Fruit fly (Drosophila melanogaster): ENCODE data around the gene Caf1-180.
A peak's percentile ranks its signal among the peaks of the same experiment; 100 is the strongest.

The Caf1-180 gene

dm6 chrX:8616787-8617432 lies 10.8 kb upstream of the Caf1-180 start (continued):
- no peak for TF ChIP-seq CG11560 (tag; IDR thresholded peaks at IDR 0.05)
- TF ChIP-seq Awh (GFP tag; IDR thresholded peaks at IDR 0.05), result no peak
- TF ChIP-seq eve (GFP tag; optimal IDR thresholded peaks at IDR 0.05), result no peak
- TF ChIP-seq D19A (tag; optimal IDR thresholded peaks at IDR 0.05), result peak; percentile 96
- TF ChIP-seq CG6791 (GFP tag; IDR thresholded peaks at IDR 0.05; ENCODE audit: partially characterized antibody), result no peak
- TF ChIP-seq trem (tag; optimal IDR thresholded peaks at IDR 0.05), result no peak
- TF ChIP-seq dan (GFP tag; IDR thresholded peaks at IDR 0.05), result no peak
- TF ChIP-seq CG10543 (GFP tag; optimal IDR thresholded peaks at IDR 0.05), result no peak
- no peak for TF ChIP-seq schlank (tag; optimal IDR thresholded peaks at IDR 0.05)
- TF ChIP-seq CG12299 (tag; optimal IDR thresholded peaks at IDR 0.05), result no peak
- TF ChIP-seq oc (tag; optimal IDR thresholded peaks at IDR 0.05), result peak; percentile 79
- no peak for TF ChIP-seq B-H2 (GFP tag; optimal IDR thresholded peaks at IDR 0.05)
- TF ChIP-seq ind (GFP tag; optimal IDR thresholded peaks at IDR 0.05), result no peak
- no peak for TF ChIP-seq sisA (GFP tag; IDR thresholded peaks at IDR 0.05)
- TF ChIP-seq bsh (GFP tag; optimal IDR thresholded peaks at IDR 0.05), result peak in 1 of 2 experiments; percentile 14
- TF ChIP-seq CG12659 (GFP tag; optimal IDR thresholded peaks at IDR 0.05), result no peak
- no peak for TF ChIP-seq CG1529 (GFP tag; optimal IDR thresholded peaks at IDR 0.05)
- TF ChIP-seq Tbp (GFP tag; optimal IDR thresholded peaks at IDR 0.05), result no peak
- TF ChIP-seq CG2712 (tag; optimal IDR thresholded peaks at IDR 0.05), result peak; percentile 17
- no peak for TF ChIP-seq Max (GFP tag; optimal IDR thresholded peaks at IDR 0.05)
- TF ChIP-seq Med (GFP tag), result no peak
- no peak for TF ChIP-seq sd (tag; optimal IDR thresholded peaks at IDR 0.05)
- no peak for TF ChIP-seq btn (GFP tag; optimal IDR thresholded peaks at IDR 0.05)
- no peak for TF ChIP-seq CG1602 (GFP tag; optimal IDR thresholded peaks at IDR 0.05)
- TF ChIP-seq MESR4 (GFP tag; optimal IDR thresholded peaks at IDR 0.05), result no peak
- 0 out of 3 replicates have a peak, but pooled peaks have one; percentile 16 for TF ChIP-seq CG11456 (GFP tag; IDR thresholded peaks at IDR 0.05)
- TF ChIP-seq NfI (GFP tag; optimal IDR thresholded peaks at IDR 0.05), result no peak
- TF ChIP-seq ap (GFP tag; IDR thresholded peaks at IDR 0.05), result no peak
- TF ChIP-seq pum (GFP tag; optimal IDR thresholded peaks at IDR 0.05), result no peak
- no peak for TF ChIP-seq jing (GFP tag; optimal IDR thresholded peaks at IDR 0.05)
- no peak for TF ChIP-seq ham (GFP tag; IDR thresholded peaks at IDR 0.05)
- TF ChIP-seq Dll (GFP tag; IDR thresholded peaks at IDR 0.05; ENCODE audit: partially characterized antibody), result no peak
- no peak for TF ChIP-seq dysf (GFP tag; IDR thresholded peaks at IDR 0.05)
- no peak for TF ChIP-seq CG12071 (GFP tag; optimal IDR thresholded peaks at IDR 0.05)
- TF ChIP-seq CG17361 (GFP tag; IDR thresholded peaks at IDR 0.05), result 0 out of 3 replicates have a peak, but pooled peaks have one; percentile 34
- TF ChIP-seq inv (GFP tag; IDR thresholded peaks at IDR 0.05; ENCODE audit: partially characterized antibody), result no peak
- TF ChIP-seq CG2889 (GFP tag; IDR thresholded peaks at IDR 0.05), result no peak
- TF ChIP-seq NK7.1 (GFP tag; optimal IDR thresholded peaks at IDR 0.05), result no peak
- no peak for TF ChIP-seq Myb (GFP tag; optimal IDR thresholded peaks at IDR 0.05)
- no peak for TF ChIP-seq YL-1 (GFP tag; optimal IDR thresholded peaks at IDR 0.05)
- TF ChIP-seq nerfin-1 (tag; optimal IDR thresholded peaks at IDR 0.05), result no peak
- TF ChIP-seq otp (GFP tag; IDR thresholded peaks at IDR 0.05), result no peak
- TF ChIP-seq Chrac-16 (GFP tag; optimal IDR thresholded peaks at IDR 0.05), result no peak
- no peak for TF ChIP-seq dm (GFP tag; optimal IDR thresholded peaks at IDR 0.05)
- TF ChIP-seq CG16813 (GFP tag; IDR thresholded peaks at IDR 0.05; ENCODE audit: partially characterized antibody), result no peak
- no peak for TF ChIP-seq gcm (GFP tag; optimal IDR thresholded peaks at IDR 0.05)
- TF ChIP-seq bowl (GFP tag; IDR thresholded peaks at IDR 0.05), result no peak
- no peak for TF ChIP-seq CG18476 (GFP tag; optimal IDR thresholded peaks at IDR 0.05)
- no peak for TF ChIP-seq CG6765 (GFP tag; optimal IDR thresholded peaks at IDR 0.05)
- TF ChIP-seq gem (tag; optimal IDR thresholded peaks at IDR 0.05), result peak; percentile 35
- peak; percentile 4 for TF ChIP-seq grn (GFP tag; optimal IDR thresholded peaks at IDR 0.05)
